Worm (Caenorhabditis elegans) whole organism, L3 larva: ENCODE data around the gene Y67H2A.10.

ENCODE experiments used
- R02D3.7 ChIP-seq: fragments of 150-350 bp; optimal IDR thresholded peaks from 2 replicates; lab custom pipeline; 2014; ENCODE audit warnings: missing biosample characterization, missing genetic modification characterization
- ama-1 ChIP-seq: fragments of 150-350 bp; optimal IDR thresholded peaks from 2 replicates; lab custom pipeline; 2018
- ceh-28 ChIP-seq: fragments of 150-350 bp; optimal IDR thresholded peaks from 2 replicates; lab custom pipeline; 2014; ENCODE audit warnings: missing biosample characterization, missing genetic modification reagents, missing genetic modification characterization
- ceh-82 ChIP-seq: fragments of 150-350 bp; optimal IDR thresholded peaks from 2 replicates; lab custom pipeline; 2014; ENCODE audit warnings: missing biosample characterization, missing genetic modification characterization
- fkh-10 ChIP-seq: sonication (generic microtip); optimal IDR thresholded peaks from 2 replicates; lab custom pipeline; 2017; ENCODE audit warnings: missing biosample characterization, missing genetic modification reagents, missing genetic modification characterization
- nfya-1 ChIP-seq: sonication (generic microtip); optimal IDR thresholded peaks from 2 replicates; lab custom pipeline; 2017; ENCODE audit warnings: missing genetic modification characterization, mild to moderate bottlenecking, missing compliant biosample characterization, antibody characterized with exemption, moderate library complexity; ENCODE audit not compliant: insufficient read depth
- nhr-11 ChIP-seq: fragments of 150-350 bp; optimal IDR thresholded peaks from 2 replicates; lab custom pipeline; 2014; ENCODE audit warnings: missing biosample characterization, missing genetic modification characterization
- nhr-237 ChIP-seq: fragments of 150-350 bp; optimal IDR thresholded peaks from 2 replicates; lab custom pipeline; 2014; ENCODE audit warnings: missing biosample characterization, missing genetic modification characterization
- nhr-25 ChIP-seq: sonication (generic microtip); optimal IDR thresholded peaks from 2 replicates; lab custom pipeline; 2017; ENCODE audit warnings: missing biosample characterization, missing genetic modification characterization
- nhr-76 ChIP-seq: fragments of 150-350 bp; sonication (generic microtip); optimal IDR thresholded peaks from 5 replicates; lab custom pipeline; 2014; ENCODE audit warnings: missing biosample characterization, missing genetic modification characterization
- ztf-4 ChIP-seq: fragments of 150-350 bp; optimal IDR thresholded peaks from 2 replicates; lab custom pipeline; 2014; ENCODE audit warnings: missing biosample characterization, missing genetic modification characterization

DNA sequence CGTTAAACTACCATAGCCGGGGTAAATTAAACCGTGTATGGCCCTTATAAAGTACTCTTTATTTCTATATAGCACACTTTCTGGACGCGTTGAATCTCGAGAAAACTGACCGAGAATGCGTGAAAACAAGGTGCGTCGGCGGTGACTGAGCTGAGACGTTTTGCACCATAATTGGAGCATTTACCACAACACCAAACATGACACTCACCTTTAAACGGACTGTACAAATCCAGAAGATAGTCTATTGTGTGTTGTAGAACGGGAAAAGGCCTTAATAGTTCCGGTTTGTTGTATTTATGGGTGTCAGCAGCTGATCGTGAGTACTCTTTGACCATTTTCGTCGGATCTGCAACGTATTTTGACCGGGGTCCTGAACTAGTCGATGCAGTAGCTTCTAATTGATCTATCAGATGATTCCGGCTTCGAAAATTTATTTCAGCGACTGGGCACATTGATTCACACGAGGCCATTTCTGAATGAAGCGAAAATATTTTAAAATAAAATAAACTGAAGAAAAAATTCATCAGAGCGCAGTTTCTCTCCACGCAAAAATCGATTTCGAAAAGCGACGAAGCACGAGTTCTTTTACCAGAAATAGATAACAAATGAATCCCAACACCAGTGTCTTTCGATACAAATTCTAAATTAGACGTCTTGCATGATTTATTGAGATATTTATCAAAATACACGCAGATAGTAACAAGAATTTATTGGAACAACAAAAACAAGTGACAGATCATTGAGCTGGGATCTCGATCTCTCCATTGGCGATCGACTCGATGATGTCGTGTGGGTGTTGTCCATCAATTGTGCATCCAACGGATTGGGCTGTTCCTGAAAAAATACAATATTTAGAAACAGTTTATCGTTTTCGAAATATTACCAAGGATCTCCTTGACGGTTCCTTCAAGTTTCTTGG lies 50.1 kb downstream of the Y67H2A.10 start, which contains the start of gene tag-115:
- TF ChIP-seq ztf-4 (tag; lab: Kevin White, UChicago) (no peak), ceh-28 (peak; percentile 37), nfya-1 (tag; lab: Kevin White, UChicago) (no peak), R02D3.7 (tag; lab: Kevin White, UChicago) (no peak), nhr-11 (tag; lab: Kevin White, UChicago) (no peak), ama-1 (lab: Kevin White, UChicago) (peak; percentile 48), fkh-10 (GFP tag; lab: Kevin White, UChicago) (no peak), ceh-82 (tag; lab: Kevin White, UChicago) (no peak), nhr-76 (tag; lab: Kevin White, UChicago) (no peak), nhr-237 (tag; lab: Kevin White, UChicago) (no peak), nhr-25 (tag; lab: Kevin White, UChicago) (no peak)
